Worm (Caenorhabditis elegans) whole organism, L2 larva: ENCODE measurements around the gene stdh-3.

Source experiments
- ZK546.5 ChIP-seq: sonication (generic microtip); optimal IDR thresholded peaks from 2 replicates; lab custom pipeline; 2017; ENCODE audit warnings: missing biosample characterization, missing genetic modification characterization
- aly-2 ChIP-seq: fragments of 150-350 bp; optimal IDR thresholded peaks from 2 replicates; lab custom pipeline; 2014; ENCODE audit warnings: missing biosample characterization, missing genetic modification characterization
- blmp-1 ChIP-seq: sonication (generic microtip); optimal IDR thresholded peaks from 2 replicates; lab custom pipeline; 2017; ENCODE audit warnings: missing genetic modification characterization, mild to moderate bottlenecking, missing compliant biosample characterization, antibody characterized with exemption, moderate library complexity; ENCODE audit not compliant: insufficient read depth
- gmeb-1 ChIP-seq: fragments of 150-350 bp; optimal IDR thresholded peaks from 2 replicates; lab custom pipeline; 2014; ENCODE audit warnings: missing biosample characterization, missing genetic modification characterization
- lin-39 ChIP-seq: fragments of 150-350 bp; optimal IDR thresholded peaks from 2 replicates; lab custom pipeline; 2014; ENCODE audit warnings: missing biosample characterization, missing genetic modification reagents, missing genetic modification characterization
- mdl-1 ChIP-seq, 2 experiments: fragments of 150-350 bp in 1 of 2; sonication (generic microtip) in 1 of 2; optimal IDR thresholded peaks; 2 replicates each; lab custom pipeline; 2017; ENCODE audit warnings: missing biosample characterization in 2 of 2, missing genetic modification characterization in 2 of 2
- nhr-237 ChIP-seq: fragments of 150-350 bp; optimal IDR thresholded peaks from 2 replicates; lab custom pipeline; 2014; ENCODE audit warnings: missing biosample characterization, missing genetic modification characterization
- nhr-6 ChIP-seq: fragments of 150-350 bp; optimal IDR thresholded peaks from 2 replicates; lab custom pipeline; 2014; ENCODE audit warnings: missing biosample characterization, missing genetic modification characterization
- unc-39 ChIP-seq: fragments of 150-350 bp; optimal IDR thresholded peaks from 2 replicates; lab custom pipeline; 2014; ENCODE audit warnings: missing biosample characterization, missing genetic modification characterization
- unc-62 ChIP-seq: fragments of 150-350 bp; optimal IDR thresholded peaks from 2 replicates; lab custom pipeline; 2014; ENCODE audit warnings: missing biosample characterization, missing genetic modification reagents, missing genetic modification characterization
- ztf-11 ChIP-seq: sonication (generic microtip); optimal IDR thresholded peaks from 2 replicates; lab custom pipeline; 2017; ENCODE audit warnings: missing biosample characterization, missing genetic modification characterization

DNA sequence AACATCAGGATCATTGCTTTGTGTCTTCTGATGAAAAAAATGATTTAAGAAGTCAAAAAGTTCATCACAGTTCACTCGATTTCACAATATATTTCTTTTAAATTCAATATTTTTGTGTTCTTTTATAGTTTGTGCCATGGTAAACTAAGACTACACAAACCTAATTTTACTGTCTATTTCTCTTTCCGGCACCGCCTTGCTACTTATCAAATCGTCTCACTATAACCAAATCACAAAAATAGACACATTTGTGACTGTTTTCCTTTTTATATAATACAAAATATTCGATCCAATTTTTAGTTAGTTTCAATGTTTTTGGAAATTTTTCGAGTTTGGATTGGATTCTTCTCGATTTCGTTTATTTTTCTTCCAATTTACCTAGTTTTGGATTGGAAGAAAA is 49.6 kb downstream of the stdh-3 start, which contains the start of gene swt-6:
- TF ChIP-seq gmeb-1 (no peak), ztf-11 (tag; lab: Kevin White, UChicago) (no peak), ZK546.5 (tag; lab: Kevin White, UChicago) (no peak), blmp-1 (no peak), nhr-6 (tag; lab: Kevin White, UChicago) (no peak), nhr-237 (tag; lab: Kevin White, UChicago) (no peak), unc-62 (GFP tag; lab: Kevin White, UChicago) (no peak), lin-39 (tag; lab: Kevin White, UChicago) (no peak), aly-2 (tag; lab: Kevin White, UChicago) (no peak), unc-39 (tag; lab: Kevin White, UChicago) (no peak), mdl-1 (tag; optimal IDR thresholded peaks at IDR 0.05; lab: Kevin White, UChicago) (no peak)
